Fruit fly (Drosophila melanogaster) whole organism, embryonic: Measurements from ENCODE around the gene GABA-B-R3.

Source experiments
- Ada2b ChIP-seq: fragments of 200-800 bp; sonication (Bioruptor generic); IDR thresholded peaks from 2 replicates; pipeline ENCODE4 v1.3.6; 2022; ENCODE audit warnings: missing biosample characterization, missing genetic modification characterization
- C15 ChIP-seq: fragments of 200-800 bp; sonication (Bioruptor generic); IDR thresholded peaks from 3 replicates; pipeline ENCODE4 v1.3.6; 2022; ENCODE audit warnings: missing biosample characterization, missing genetic modification characterization
- CG10147 ChIP-seq: fragments of 200-800 bp; sonication (Bioruptor generic); optimal IDR thresholded peaks from 2 replicates; lab custom pipeline; 2019; ENCODE audit warnings: missing biosample characterization, mild to moderate bottlenecking, missing genetic modification characterization, moderate library complexity
- CG10209 ChIP-seq: fragments of 200-800 bp; sonication (Bioruptor generic); optimal IDR thresholded peaks from 3 replicates; lab custom pipeline; 2017; ENCODE audit warnings: missing biosample characterization, mild to moderate bottlenecking, missing genetic modification characterization, missing genetic modification reagents
- CG10959 ChIP-seq: fragments of 200-800 bp; sonication (Bioruptor generic); IDR thresholded peaks from 2 replicates; pipeline ENCODE4 v1.3.6; 2022; ENCODE audit warnings: missing biosample characterization, missing genetic modification characterization
- CG11093 ChIP-seq: fragments of 200-800 bp; sonication (Bioruptor generic); IDR thresholded peaks from 3 replicates; pipeline ENCODE4 v1.3.6; 2022; ENCODE audit warnings: missing biosample characterization, missing genetic modification characterization
- CG11695 ChIP-seq: fragments of 200-800 bp; sonication (Bioruptor generic); IDR thresholded peaks from 3 replicates; pipeline ENCODE4 v1.3.6; 2022; ENCODE audit warnings: missing biosample characterization, missing genetic modification characterization
- CG12219 ChIP-seq: fragments of 200-800 bp; sonication (Bioruptor generic); optimal IDR thresholded peaks from 3 replicates; lab custom pipeline; 2018; ENCODE audit warnings: missing biosample characterization, mild to moderate bottlenecking, missing genetic modification characterization
- CG1233 ChIP-seq: fragments of 200-800 bp; sonication (Bioruptor generic); optimal IDR thresholded peaks from 4 replicates; lab custom pipeline; 2018; ENCODE audit warnings: missing biosample characterization, mild to moderate bottlenecking, missing genetic modification characterization
- CG17186 ChIP-seq: fragments of 200-800 bp; sonication (Bioruptor generic); optimal IDR thresholded peaks from 3 replicates; lab custom pipeline; 2017; ENCODE audit warnings: missing biosample characterization, missing genetic modification reagents, missing genetic modification characterization
- CG17385 ChIP-seq: fragments of 200-800 bp; sonication (Bioruptor generic); optimal IDR thresholded peaks from 3 replicates; lab custom pipeline; 2018; ENCODE audit warnings: missing biosample characterization, mild to moderate bottlenecking, missing genetic modification characterization
- CG1832 ChIP-seq: fragments of 200-800 bp; sonication (Bioruptor generic); optimal IDR thresholded peaks from 2 replicates; lab custom pipeline; 2017; ENCODE audit warnings: missing biosample characterization, mild to moderate bottlenecking, missing genetic modification characterization, inconsistent platforms
- CG18619 ChIP-seq: fragments of 200-800 bp; sonication (Bioruptor generic); optimal IDR thresholded peaks from 3 replicates; lab custom pipeline; 2017; ENCODE audit warnings: missing biosample characterization, mild to moderate bottlenecking, missing genetic modification characterization
- CG2120 ChIP-seq: fragments of 200-800 bp; sonication (Bioruptor generic); optimal IDR thresholded peaks from 3 replicates; lab custom pipeline; 2016; ENCODE audit warnings: missing biosample characterization, missing genetic modification characterization
- CG2678 ChIP-seq: fragments of 200-800 bp; sonication (Bioruptor generic); optimal IDR thresholded peaks from 3 replicates; lab custom pipeline; 2019; ENCODE audit warnings: missing biosample characterization, mild to moderate bottlenecking, missing genetic modification characterization, moderate library complexity
- CG2875 ChIP-seq: fragments of 200-800 bp; sonication (Bioruptor generic); optimal IDR thresholded peaks from 2 replicates; lab custom pipeline; 2017; ENCODE audit warnings: missing biosample characterization, mild to moderate bottlenecking, missing genetic modification characterization, missing genetic modification reagents
- CG31365 ChIP-seq: fragments of 200-800 bp; sonication (Bioruptor generic); optimal IDR thresholded peaks from 2 replicates; lab custom pipeline; 2018; ENCODE audit warnings: missing biosample characterization, mild to moderate bottlenecking, missing genetic modification characterization
- CG3407 ChIP-seq: fragments of 200-800 bp; sonication (Bioruptor generic); optimal IDR thresholded peaks from 2 replicates; lab custom pipeline; 2018; ENCODE audit warnings: missing biosample characterization, mild to moderate bottlenecking, missing genetic modification characterization
- CG5180 ChIP-seq: fragments of 200-800 bp; sonication (Bioruptor generic); optimal IDR thresholded peaks from 3 replicates; lab custom pipeline; 2017; ENCODE audit warnings: missing biosample characterization, missing genetic modification characterization, mild to moderate bottlenecking, moderate library complexity, missing genetic modification reagents
- CG6654 ChIP-seq: fragments of 200-800 bp; sonication (Bioruptor generic); optimal IDR thresholded peaks from 2 replicates; lab custom pipeline; 2017; ENCODE audit warnings: missing biosample characterization, mild to moderate bottlenecking, missing genetic modification characterization
- CG6813 ChIP-seq: fragments of 200-800 bp; sonication (Bioruptor generic); optimal IDR thresholded peaks from 2 replicates; lab custom pipeline; 2017; ENCODE audit warnings: missing biosample characterization, missing genetic modification characterization, mild to moderate bottlenecking, moderate library complexity, missing genetic modification reagents
- CG7556 ChIP-seq: fragments of 200-800 bp; sonication (Bioruptor generic); optimal IDR thresholded peaks from 2 replicates; lab custom pipeline; 2017; ENCODE audit warnings: missing biosample characterization, mild to moderate bottlenecking, missing genetic modification characterization
- CG7928 ChIP-seq: fragments of 200-800 bp; sonication (Bioruptor generic); optimal IDR thresholded peaks from 2 replicates; lab custom pipeline; 2017; ENCODE audit warnings: missing biosample characterization, mild to moderate bottlenecking, missing genetic modification characterization
- Gsc ChIP-seq: fragments of 200-800 bp; sonication (Bioruptor generic); IDR thresholded peaks from 2 replicates; pipeline ENCODE4 v1.3.6; 2022; ENCODE audit warnings: missing biosample characterization, missing genetic modification characterization
- Hmx ChIP-seq: fragments of 200-800 bp; sonication (Bioruptor generic); optimal IDR thresholded peaks from 2 replicates; lab custom pipeline; 2016; ENCODE audit warnings: missing biosample characterization, missing genetic modification characterization
- Jarid2 ChIP-seq: fragments of 200-800 bp; sonication (Bioruptor generic); optimal IDR thresholded peaks from 3 replicates; lab custom pipeline; 2017; ENCODE audit warnings: mild to moderate bottlenecking, missing biosample characterization, missing genetic modification reagents, missing genetic modification characterization
- Mes4 ChIP-seq: fragments of 200-800 bp; sonication (Bioruptor generic); optimal IDR thresholded peaks from 2 replicates; lab custom pipeline; 2016; ENCODE audit warnings: missing biosample characterization, missing genetic modification characterization
- Opbp ChIP-seq: fragments of 200-800 bp; sonication (Bioruptor generic); IDR thresholded peaks from 3 replicates; pipeline ENCODE4 v1.3.6; 2022; ENCODE audit warnings: missing biosample characterization, missing genetic modification characterization; ENCODE audit not compliant: partially characterized antibody
- Six4 ChIP-seq: fragments of 200-800 bp; sonication (Bioruptor generic); optimal IDR thresholded peaks from 2 replicates; lab custom pipeline; 2016; ENCODE audit warnings: missing biosample characterization, missing genetic modification characterization
- Sox100B ChIP-seq: fragments of 200-800 bp; sonication (Bioruptor generic); optimal IDR thresholded peaks from 3 replicates; lab custom pipeline; 2018; ENCODE audit warnings: missing biosample characterization, mild to moderate bottlenecking, missing genetic modification characterization
- ase ChIP-seq: fragments of 200-800 bp; sonication (Bioruptor generic); IDR thresholded peaks from 3 replicates; pipeline ENCODE4 v1.3.6; 2022; ENCODE audit warnings: missing biosample characterization, missing genetic modification characterization
- az2 ChIP-seq: fragments of 200-800 bp; sonication (Bioruptor generic); optimal IDR thresholded peaks from 3 replicates; lab custom pipeline; 2016; ENCODE audit warnings: missing biosample characterization, missing genetic modification characterization
- caup ChIP-seq: fragments of 200-800 bp; sonication (Bioruptor generic); optimal IDR thresholded peaks from 3 replicates; lab custom pipeline; 2017; ENCODE audit warnings: missing biosample characterization, mild to moderate bottlenecking, missing genetic modification characterization, moderate library complexity; ENCODE audit not compliant: severe bottlenecking
- chif ChIP-seq, 2 experiments: fragments of 200-800 bp; sonication (Bioruptor generic); optimal IDR thresholded peaks; 3 replicates each; lab custom pipeline; 2016; ENCODE audit warnings: missing biosample characterization in 2 of 2, missing genetic modification characterization in 2 of 2
- crp ChIP-seq, 2 experiments: fragments of 200-800 bp; sonication (Bioruptor generic); optimal IDR thresholded peaks; 2 replicates in 1 of 2; 3 replicates in 1 of 2; lab custom pipeline; 2017; ENCODE audit warnings: missing biosample characterization in 2 of 2, missing genetic modification characterization in 2 of 2, mild to moderate bottlenecking in 1 of 2, moderate library complexity in 1 of 2
- dimm ChIP-seq: fragments of 200-800 bp; sonication (Bioruptor generic); IDR thresholded peaks from 2 replicates; pipeline ENCODE4 v1.3.6; 2022; ENCODE audit warnings: missing biosample characterization, missing genetic modification characterization
- en ChIP-seq: fragments of 200-800 bp; sonication (Bioruptor generic); optimal IDR thresholded peaks from 2 replicates; lab custom pipeline; 2016; ENCODE audit warnings: missing biosample characterization, missing genetic modification characterization
- eyg ChIP-seq: fragments of 200-800 bp; sonication (Bioruptor generic); optimal IDR thresholded peaks from 3 replicates; lab custom pipeline; 2016; ENCODE audit warnings: missing biosample characterization, missing genetic modification characterization
- her ChIP-seq: fragments of 200-800 bp; sonication (Bioruptor generic); optimal IDR thresholded peaks from 2 replicates; lab custom pipeline; 2016; ENCODE audit warnings: missing biosample characterization, missing genetic modification characterization
- lab ChIP-seq: fragments of 200-800 bp; sonication (Bioruptor generic); optimal IDR thresholded peaks from 3 replicates; lab custom pipeline; 2017; ENCODE audit warnings: missing biosample characterization, missing genetic modification characterization, mild to moderate bottlenecking, moderate library complexity, missing genetic modification reagents
- lmd ChIP-seq: fragments of 200-800 bp; sonication (Bioruptor generic); IDR thresholded peaks from 2 replicates; pipeline ENCODE4 v1.3.6; 2022; ENCODE audit warnings: missing biosample characterization, missing genetic modification characterization
- lola ChIP-seq, 3 experiments: fragments of >200 bp in 2 of 3; fragments of 200-800 bp in 1 of 3; sonication (Bioruptor generic) in 1 of 3; optimal IDR thresholded peaks; 2 replicates each; lab custom pipeline; 2017 to 2019; ENCODE audit warnings: missing biosample characterization in 3 of 3, missing genetic modification characterization in 3 of 3, mild to moderate bottlenecking in 1 of 3, moderate library complexity in 1 of 3
- sc ChIP-seq, 3 experiments: fragments of >200 bp in 2 of 3; fragments of 200-800 bp in 1 of 3; sonication (Bioruptor generic) in 1 of 3; optimal IDR thresholded peaks; 2 replicates in 2 of 3; 3 replicates in 1 of 3; lab custom pipeline; 2017; ENCODE audit warnings: mild to moderate bottlenecking in 1 of 3, missing biosample characterization in 1 of 3, missing genetic modification characterization in 1 of 3, missing genetic modification reagents in 1 of 3
- sens-2 ChIP-seq: fragments of 200-800 bp; sonication (Bioruptor generic); IDR thresholded peaks from 2 replicates; pipeline ENCODE4 v1.3.6; 2022; ENCODE audit warnings: missing biosample characterization, missing genetic modification characterization
- sim ChIP-seq: fragments of 200-800 bp; sonication (Bioruptor generic); IDR thresholded peaks from 2 replicates; pipeline ENCODE4 v1.3.6; 2022; ENCODE audit warnings: missing biosample characterization, missing genetic modification characterization
- sr ChIP-seq: fragments of 200-800 bp; sonication (Bioruptor generic); IDR thresholded peaks from 3 replicates; pipeline ENCODE4 v1.3.6; 2022; ENCODE audit warnings: missing biosample characterization, missing genetic modification characterization
- trem ChIP-seq: fragments of 200-800 bp; optimal IDR thresholded peaks from 3 replicates; lab custom pipeline; 2019; ENCODE audit warnings: missing biosample characterization, mild to moderate bottlenecking, missing genetic modification characterization, moderate library complexity
- trh ChIP-seq: fragments of 200-800 bp; sonication (Bioruptor generic); optimal IDR thresholded peaks from 2 replicates; lab custom pipeline; 2016; ENCODE audit warnings: missing biosample characterization, missing genetic modification characterization
- wor ChIP-seq: fragments of 200-800 bp; sonication (Bioruptor generic); IDR thresholded peaks from 2 replicates; pipeline ENCODE4 v1.3.6; 2022; ENCODE audit warnings: missing biosample characterization, missing genetic modification characterization
- zf30C ChIP-seq: fragments of 200-800 bp; sonication (Bioruptor generic); optimal IDR thresholded peaks from 3 replicates; lab custom pipeline; 2018; ENCODE audit warnings: missing biosample characterization, mild to moderate bottlenecking, missing genetic modification characterization

The GABA-B-R3 gene

dm6 chr2L:745785-746184 lies 4.0 kb upstream of the GABA-B-R3 start (continued):
- TF ChIP-seq chif (GFP tag; optimal IDR thresholded peaks at IDR 0.05; lab: Kevin White, UChicago): no peak
- no peak for TF ChIP-seq wor (GFP tag; lab: Robert Waterston, UW)
- no peak for TF ChIP-seq CG18619 (GFP tag; lab: Kevin White, UChicago)
- TF ChIP-seq sr (GFP tag; lab: Robert Waterston, UW): no peak
- TF ChIP-seq sens-2 (GFP tag; lab: Robert Waterston, UW): no peak
- TF ChIP-seq crp (GFP tag; optimal IDR thresholded peaks at IDR 0.05; lab: Kevin White, UChicago): peak in 1 of 2 experiments; percentile 52
- no peak for TF ChIP-seq CG11093 (GFP tag; lab: Robert Waterston, UW)
- no peak for TF ChIP-seq sc (optimal IDR thresholded peaks at IDR 0.05; lab: Kevin White, UChicago)
- no peak for TF ChIP-seq sc (GFP tag; optimal IDR thresholded peaks at IDR 0.05; lab: Kevin White, UChicago)
- no peak for TF ChIP-seq CG3407
- TF ChIP-seq Hmx (GFP tag; lab: Kevin White, UChicago): no peak
- TF ChIP-seq CG17385 (GFP tag; lab: Kevin White, UChicago): no peak
- peak; percentile 40 for TF ChIP-seq lab
- TF ChIP-seq C15 (GFP tag; lab: Robert Waterston, UW): no peak
- no peak for TF ChIP-seq CG2875 (GFP tag; lab: Kevin White, UChicago)
- no peak for TF ChIP-seq ase (GFP tag; lab: Robert Waterston, UW)
- no peak for TF ChIP-seq CG10959
- no peak for TF ChIP-seq Sox100B
- peak; percentile 23 for TF ChIP-seq CG2678
- no peak for TF ChIP-seq CG11695 (GFP tag; lab: Robert Waterston, UW)
- peak; percentile 24 for TF ChIP-seq az2
- TF ChIP-seq Ada2b: peak; percentile 29; the same call in 1 of the 2 replicates
- peak; percentile 30 for TF ChIP-seq CG31365 (tag; lab: Kevin White, UChicago)
- no peak for TF ChIP-seq Mes4 (GFP tag; lab: Kevin White, UChicago)
- TF ChIP-seq sim: no peak
- peak; percentile 21 for TF ChIP-seq CG12219
- TF ChIP-seq trem: no peak
- TF ChIP-seq eyg (GFP tag; lab: Kevin White, UChicago): no peak
- no peak for TF ChIP-seq CG10209 (GFP tag; lab: Kevin White, UChicago)
- TF ChIP-seq CG1233: peak; percentile 2
- TF ChIP-seq en (GFP tag; lab: Kevin White, UChicago): no peak
- no peak for TF ChIP-seq CG7928 (GFP tag; lab: Kevin White, UChicago)
- no peak for TF ChIP-seq Six4 (GFP tag; lab: Kevin White, UChicago)
- TF ChIP-seq Opbp (GFP tag; lab: Robert Waterston, UW): no peak
- TF ChIP-seq lola (GFP tag; optimal IDR thresholded peaks at IDR 0.05; lab: Kevin White, UChicago): no peak
- no peak for TF ChIP-seq CG6654 (GFP tag; lab: Kevin White, UChicago)
- TF ChIP-seq trh (GFP tag; lab: Kevin White, UChicago): no peak
- no peak for TF ChIP-seq her
- TF ChIP-seq CG7556 (GFP tag; lab: Kevin White, UChicago): peak; percentile 8
- TF ChIP-seq CG10147: no peak
- TF ChIP-seq Jarid2 (GFP tag; lab: Kevin White, UChicago): no peak
- TF ChIP-seq zf30C (GFP tag; lab: Kevin White, UChicago): no peak
- TF ChIP-seq dimm (GFP tag; lab: Robert Waterston, UW): no peak
- TF ChIP-seq CG5180 (GFP tag; lab: Kevin White, UChicago): peak; percentile 2
- TF ChIP-seq lmd (GFP tag; lab: Robert Waterston, UW): no peak
- no peak for TF ChIP-seq Gsc
- TF ChIP-seq CG1832: no peak
- no peak for TF ChIP-seq CG2120
- TF ChIP-seq CG17186 (GFP tag; lab: Kevin White, UChicago): no peak
- peak; percentile 14 for TF ChIP-seq CG6813 (GFP tag; lab: Kevin White, UChicago)
- TF ChIP-seq caup: peak; percentile 28
